Fruit fly (Drosophila melanogaster): ENCODE results near the gene CG17129.

CG17129 gene

DNA sequence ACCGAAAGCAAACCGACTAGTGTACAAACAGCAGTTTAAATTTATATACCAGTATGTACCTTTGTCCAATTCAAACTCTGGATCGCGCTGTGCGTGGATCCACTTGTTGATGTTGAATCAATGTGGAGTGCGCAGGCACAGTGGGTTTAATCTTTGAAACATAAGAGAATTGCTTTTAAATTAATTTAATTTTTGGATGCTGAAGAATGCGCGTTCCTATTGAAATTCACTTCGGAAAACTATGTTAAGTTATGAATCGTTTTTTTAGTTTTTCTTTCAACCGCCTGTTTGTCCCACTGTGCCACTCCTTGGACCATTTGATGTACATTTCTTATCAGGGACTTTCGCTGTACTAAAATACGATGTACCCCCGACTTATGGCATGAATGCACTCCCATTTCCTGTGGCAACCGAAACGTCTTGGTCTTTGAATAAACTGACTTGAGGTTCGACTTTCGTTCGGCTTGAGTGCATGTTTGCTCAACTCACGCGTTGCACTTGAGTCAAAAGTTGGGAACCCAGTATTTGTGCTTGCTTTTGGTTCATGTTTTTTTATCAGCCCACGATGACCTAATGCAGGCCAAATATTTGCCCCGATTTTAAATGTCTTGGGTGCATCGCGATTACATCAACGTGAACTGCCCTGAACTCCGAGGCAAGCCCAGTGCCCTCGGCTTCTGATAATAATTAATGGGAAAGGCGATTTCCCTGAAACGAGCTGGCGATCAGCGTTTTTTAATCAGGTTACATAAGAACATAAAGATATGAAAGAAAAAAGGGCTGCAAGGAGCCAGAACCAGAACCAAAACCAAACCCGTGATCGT lies 44.6 kb upstream of the CG17129 start (continued):
- peak; percentile 72 for TF ChIP-seq Fer3 (tag; optimal IDR thresholded peaks at IDR 0.05)
- TF ChIP-seq CG6765 (GFP tag; optimal IDR thresholded peaks at IDR 0.05) = peak; percentile 36
- TF ChIP-seq Doc2 (GFP tag; IDR thresholded peaks at IDR 0.05) = peak; percentile 52; the same call in 1 of the 2 replicates
- peak; percentile 89 for TF ChIP-seq CG14965 (GFP tag; optimal IDR thresholded peaks at IDR 0.05; ENCODE audit: borderline replicate concordance)
- TF ChIP-seq mld (GFP tag; IDR thresholded peaks at IDR 0.05; ENCODE audit: partially characterized antibody) = no peak
- TF ChIP-seq chif (GFP tag; optimal IDR thresholded peaks at IDR 0.05) = peak; percentile 95 to 96
- TF ChIP-seq emc (GFP tag; optimal IDR thresholded peaks at IDR 0.05) = peak; percentile 22
- peak; percentile 90 for TF ChIP-seq CG4282 (GFP tag; optimal IDR thresholded peaks at IDR 0.05)
- TF ChIP-seq Tbp (GFP tag; optimal IDR thresholded peaks at IDR 0.05) = no peak
- TF ChIP-seq CG14441 (GFP tag; IDR thresholded peaks at IDR 0.05) = peak; percentile 87
- TF ChIP-seq CG32767 (GFP tag; IDR thresholded peaks at IDR 0.05) = peak; percentile 92
- TF ChIP-seq CG42726 (GFP tag; IDR thresholded peaks at IDR 0.05; ENCODE audit: partially characterized antibody) = no peak
- peak; percentile 75 for TF ChIP-seq ERR (GFP tag; optimal IDR thresholded peaks at IDR 0.05)
- no peak for TF ChIP-seq hth (optimal IDR thresholded peaks at IDR 0.05)
- TF ChIP-seq CG11723 (GFP tag; optimal IDR thresholded peaks at IDR 0.05) = peak; percentile 85
- peak; percentile 89 for TF ChIP-seq sob (GFP tag; IDR thresholded peaks at IDR 0.05)
- peak; percentile 82 for TF ChIP-seq CG12942 (GFP tag; optimal IDR thresholded peaks at IDR 0.05)
- TF ChIP-seq dmrt99B (tag; optimal IDR thresholded peaks at IDR 0.05) = peak; percentile 91
- TF ChIP-seq CG8281 (tag; optimal IDR thresholded peaks at IDR 0.05) = peak; percentile 69
- TF ChIP-seq CG17829 (tag; optimal IDR thresholded peaks at IDR 0.05) = peak; percentile 98
- peak; percentile 66 for TF ChIP-seq CG10274 (GFP tag; optimal IDR thresholded peaks at IDR 0.05)
- peak; percentile 94 for TF ChIP-seq CG34422 (GFP tag; IDR thresholded peaks at IDR 0.05)
- TF ChIP-seq vnd (GFP tag; IDR thresholded peaks at IDR 0.05; ENCODE audit: partially characterized antibody) = 0 out of 3 replicates have a peak, but pooled peaks have one; percentile 34
- TF ChIP-seq twi (tag; optimal IDR thresholded peaks at IDR 0.05) = peak; percentile 92
- TF ChIP-seq CG10462 (GFP tag; optimal IDR thresholded peaks at IDR 0.05) = peak; percentile 94
- TF ChIP-seq sima (GFP tag; optimal IDR thresholded peaks at IDR 0.05) = peak; percentile 73
- peak; percentile 94 for TF ChIP-seq jumu (GFP tag; optimal IDR thresholded peaks at IDR 0.05)
- TF ChIP-seq CG12659 (GFP tag; optimal IDR thresholded peaks at IDR 0.05) = peak; percentile 86
- peak; percentile 87; the same call in 2 of the 3 replicates for TF ChIP-seq jigr1 (GFP tag; IDR thresholded peaks at IDR 0.05)
- TF ChIP-seq Hand (GFP tag; optimal IDR thresholded peaks at IDR 0.05) = peak; percentile 31
- TF ChIP-seq bab2 (GFP tag; optimal IDR thresholded peaks at IDR 0.05) = peak; percentile 95
- TF ChIP-seq nerfin-2 (GFP tag; IDR thresholded peaks at IDR 0.05; ENCODE audit: partially characterized antibody) = peak; percentile 40; the same call in 1 of the 2 replicates
- peak; percentile 72 for TF ChIP-seq NfI (GFP tag; optimal IDR thresholded peaks at IDR 0.05)
- TF ChIP-seq CTCF (GFP tag; optimal IDR thresholded peaks at IDR 0.05) = peak; percentile 59
- peak; percentile 95 for TF ChIP-seq CG32772 (GFP tag; IDR thresholded peaks at IDR 0.05)
- TF ChIP-seq CG10366 (GFP tag; IDR thresholded peaks at IDR 0.05) = peak; percentile 90
- TF ChIP-seq CG5953 (GFP tag; IDR thresholded peaks at IDR 0.05) = peak; percentile 82
- TF ChIP-seq odd (GFP tag; optimal IDR thresholded peaks at IDR 0.05) = peak; percentile 87
- TF ChIP-seq bcd (GFP tag; optimal IDR thresholded peaks at IDR 0.05) = peak; percentile 89
- peak; percentile 89 for TF ChIP-seq Xbp1 (GFP tag; optimal IDR thresholded peaks at IDR 0.05)
- TF ChIP-seq CG13775 (GFP tag; optimal IDR thresholded peaks at IDR 0.05) = peak; percentile 92
- TF ChIP-seq Poxn (GFP tag; IDR thresholded peaks at IDR 0.05) = no peak
- TF ChIP-seq CG4328 (GFP tag; optimal IDR thresholded peaks at IDR 0.05) = peak; percentile 75
- TF ChIP-seq unpg (GFP tag; optimal IDR thresholded peaks at IDR 0.05) = peak; percentile 96
- TF ChIP-seq C15 (GFP tag; IDR thresholded peaks at IDR 0.05) = peak; percentile 74; the same call in 1 of the 3 replicates
- TF ChIP-seq exex (tag; optimal IDR thresholded peaks at IDR 0.05) = no peak
- TF ChIP-seq CG6813 (GFP tag; optimal IDR thresholded peaks at IDR 0.05) = peak; percentile 93
- peak; percentile 69 for TF ChIP-seq CG9215 (GFP tag; IDR thresholded peaks at IDR 0.05)
- peak; percentile 92 for TF ChIP-seq tio (GFP tag; optimal IDR thresholded peaks at IDR 0.05)
